Fruit fly (Drosophila melanogaster) whole organism, embryonic: ENCODE data around the gene Alms1a.

Experiments
- Aef1 ChIP-seq: fragments of 200-800 bp; sonication (Bioruptor generic); IDR thresholded peaks from 3 replicates; pipeline ENCODE4 v1.3.6; 2022; ENCODE audit warnings: missing biosample characterization, missing genetic modification characterization
- Atf3 ChIP-seq: fragments of 200-800 bp; sonication (Bioruptor generic); optimal IDR thresholded peaks from 3 replicates; lab custom pipeline; 2016; ENCODE audit warnings: missing biosample characterization, missing genetic modification characterization
- Blimp-1 ChIP-seq: fragments of 200-800 bp; sonication (Bioruptor generic); optimal IDR thresholded peaks from 3 replicates; lab custom pipeline; 2018; ENCODE audit warnings: missing biosample characterization, missing genetic modification characterization, mild to moderate bottlenecking, moderate library complexity, missing genetic modification reagents
- CG10209 ChIP-seq: fragments of 200-800 bp; sonication (Bioruptor generic); optimal IDR thresholded peaks from 3 replicates; lab custom pipeline; 2017; ENCODE audit warnings: missing biosample characterization, mild to moderate bottlenecking, missing genetic modification characterization, missing genetic modification reagents
- CG10543 ChIP-seq: fragments of 200-800 bp; sonication (Bioruptor generic); optimal IDR thresholded peaks from 3 replicates; lab custom pipeline; 2017; ENCODE audit warnings: missing biosample characterization, mild to moderate bottlenecking, missing genetic modification characterization, moderate library complexity
- CG10565 ChIP-seq: fragments of 200-800 bp; sonication (Bioruptor generic); optimal IDR thresholded peaks from 3 replicates; lab custom pipeline; 2016; ENCODE audit warnings: missing biosample characterization, mild to moderate bottlenecking, missing genetic modification characterization
- CG10959 ChIP-seq: fragments of 200-800 bp; sonication (Bioruptor generic); IDR thresholded peaks from 2 replicates; pipeline ENCODE4 v1.3.6; 2022; ENCODE audit warnings: missing biosample characterization, missing genetic modification characterization
- CG11093 ChIP-seq: fragments of 200-800 bp; sonication (Bioruptor generic); IDR thresholded peaks from 3 replicates; pipeline ENCODE4 v1.3.6; 2022; ENCODE audit warnings: missing biosample characterization, missing genetic modification characterization
- CG12659 ChIP-seq: fragments of 200-800 bp; sonication (Bioruptor generic); optimal IDR thresholded peaks from 3 replicates; lab custom pipeline; 2017; ENCODE audit warnings: mild to moderate bottlenecking, missing biosample characterization, missing genetic modification reagents, missing genetic modification characterization
- CG14441 ChIP-seq: fragments of 200-800 bp; sonication (Bioruptor generic); IDR thresholded peaks from 2 replicates; pipeline ENCODE4 v1.3.6; 2022; ENCODE audit warnings: missing biosample characterization, missing genetic modification characterization
- CG18476 ChIP-seq: fragments of 200-800 bp; sonication (Bioruptor generic); optimal IDR thresholded peaks from 2 replicates; lab custom pipeline; 2016; ENCODE audit warnings: missing biosample characterization, mild to moderate bottlenecking, missing genetic modification characterization
- CG18764 ChIP-seq: fragments of 200-800 bp; sonication (Bioruptor generic); optimal IDR thresholded peaks from 3 replicates; lab custom pipeline; 2016; ENCODE audit warnings: missing biosample characterization, missing genetic modification characterization
- CG2712 ChIP-seq: fragments of 200-800 bp; optimal IDR thresholded peaks from 3 replicates; lab custom pipeline; 2019; ENCODE audit warnings: missing biosample characterization, mild to moderate bottlenecking, missing genetic modification characterization, moderate library complexity
- CG3163 ChIP-seq: fragments of 200-800 bp; sonication (Bioruptor generic); optimal IDR thresholded peaks from 3 replicates; lab custom pipeline; 2016; ENCODE audit warnings: missing biosample characterization, missing genetic modification characterization
- CG3281 ChIP-seq: fragments of 200-800 bp; sonication (Bioruptor generic); optimal IDR thresholded peaks from 3 replicates; lab custom pipeline; 2017; ENCODE audit warnings: missing biosample characterization, mild to moderate bottlenecking, missing genetic modification characterization
- CG4707 ChIP-seq: fragments of 200-800 bp; sonication (Bioruptor generic); optimal IDR thresholded peaks from 2 replicates; lab custom pipeline; 2018; ENCODE audit warnings: missing biosample characterization, mild to moderate bottlenecking, missing genetic modification characterization, moderate library complexity
- CG6254 ChIP-seq: fragments of 200-800 bp; sonication (Bioruptor generic); optimal IDR thresholded peaks from 3 replicates; lab custom pipeline; 2017; ENCODE audit warnings: mild to moderate bottlenecking, missing biosample characterization, missing genetic modification reagents, missing genetic modification characterization
- CG8478 ChIP-seq: fragments of >200 bp; optimal IDR thresholded peaks from 2 replicates; lab custom pipeline; 2018
- CHES-1-like ChIP-seq: fragments of 200-800 bp; sonication (Bioruptor generic); optimal IDR thresholded peaks from 2 replicates; lab custom pipeline; 2016; ENCODE audit warnings: missing biosample characterization, missing genetic modification characterization
- CrebB ChIP-seq: fragments of 200-800 bp; sonication (Bioruptor generic); optimal IDR thresholded peaks from 3 replicates; lab custom pipeline; 2018; ENCODE audit warnings: missing biosample characterization, mild to moderate bottlenecking, missing genetic modification characterization
- Dfd ChIP-seq, 2 experiments: fragments of >200 bp; optimal IDR thresholded peaks; 2 replicates each; lab custom pipeline; 2017; ENCODE audit warnings: missing biosample characterization in 2 of 2, missing genetic modification characterization in 2 of 2
- Hr3 ChIP-seq: fragments of 200-800 bp; sonication (Bioruptor generic); optimal IDR thresholded peaks from 3 replicates; lab custom pipeline; 2016; ENCODE audit warnings: missing biosample characterization, missing genetic modification characterization
- MBD-R2 ChIP-seq: fragments of 200-800 bp; sonication (Bioruptor generic); IDR thresholded peaks from 2 replicates; pipeline ENCODE4 v1.3.6; 2022; ENCODE audit warnings: missing biosample characterization, missing genetic modification characterization
- Myb ChIP-seq: fragments of 200-800 bp; sonication (Bioruptor generic); optimal IDR thresholded peaks from 2 replicates; lab custom pipeline; 2016; ENCODE audit warnings: missing biosample characterization, missing genetic modification characterization
- Optix ChIP-seq: fragments of 200-800 bp; sonication (Bioruptor generic); IDR thresholded peaks from 3 replicates; pipeline ENCODE4 v1.3.6; 2022; ENCODE audit warnings: missing biosample characterization, missing genetic modification characterization
- Pdp1 ChIP-seq, 2 experiments: fragments of 200-800 bp; sonication (Bioruptor generic); optimal IDR thresholded peaks; 3 replicates each; lab custom pipeline; 2016; ENCODE audit warnings: missing biosample characterization in 2 of 2, missing genetic modification characterization in 2 of 2, mild to moderate bottlenecking in 1 of 2, moderate library complexity in 1 of 2
- Scr ChIP-seq: fragments of 200-800 bp; sonication (Bioruptor generic); IDR thresholded peaks from 2 replicates; pipeline ENCODE4 v1.3.6; 2022; ENCODE audit warnings: missing biosample characterization, missing genetic modification characterization; ENCODE audit not compliant: partially characterized antibody
- Sry-β ChIP-seq: fragments of 200-800 bp; sonication (Bioruptor generic); optimal IDR thresholded peaks from 2 replicates; lab custom pipeline; 2018; ENCODE audit warnings: missing biosample characterization, mild to moderate bottlenecking, missing genetic modification characterization, moderate library complexity
- YL-1 ChIP-seq: fragments of 200-800 bp; sonication (Bioruptor generic); optimal IDR thresholded peaks from 3 replicates; lab custom pipeline; 2017; ENCODE audit warnings: missing biosample characterization, mild to moderate bottlenecking, missing genetic modification characterization
- amos ChIP-seq: fragments of 200-800 bp; sonication (Bioruptor generic); IDR thresholded peaks from 2 replicates; pipeline ENCODE4 v1.3.6; 2022; ENCODE audit warnings: missing biosample characterization, missing genetic modification characterization; ENCODE audit not compliant: partially characterized antibody
- bab2 ChIP-seq: fragments of 200-800 bp; sonication (Bioruptor generic); optimal IDR thresholded peaks from 2 replicates; lab custom pipeline; 2016; ENCODE audit warnings: missing biosample characterization, missing genetic modification characterization
- btn ChIP-seq: fragments of 200-800 bp; sonication (Bioruptor generic); optimal IDR thresholded peaks from 2 replicates; lab custom pipeline; 2016; ENCODE audit warnings: missing biosample characterization, missing genetic modification characterization
- crol ChIP-seq: fragments of 200-800 bp; sonication (Bioruptor generic); IDR thresholded peaks from 2 replicates; pipeline ENCODE4 v1.3.6; 2022; ENCODE audit warnings: missing biosample characterization, missing genetic modification characterization
- eyg ChIP-seq: fragments of 200-800 bp; sonication (Bioruptor generic); optimal IDR thresholded peaks from 3 replicates; lab custom pipeline; 2016; ENCODE audit warnings: missing biosample characterization, missing genetic modification characterization
- gce ChIP-seq: fragments of 200-800 bp; sonication (Bioruptor generic); IDR thresholded peaks from 3 replicates; pipeline ENCODE4 v1.3.6; 2022; ENCODE audit warnings: missing biosample characterization, missing genetic modification characterization
- grau ChIP-seq: fragments of 200-800 bp; optimal IDR thresholded peaks from 3 replicates; lab custom pipeline; 2019; ENCODE audit warnings: missing biosample characterization, mild to moderate bottlenecking, missing genetic modification characterization, moderate library complexity
- inv ChIP-seq: fragments of 200-800 bp; sonication (Bioruptor generic); IDR thresholded peaks from 2 replicates; pipeline ENCODE4 v1.3.6; 2022; ENCODE audit warnings: missing biosample characterization, missing genetic modification characterization; ENCODE audit not compliant: partially characterized antibody
- luna ChIP-seq: fragments of 200-800 bp; sonication (Bioruptor generic); optimal IDR thresholded peaks from 2 replicates; lab custom pipeline; 2016; ENCODE audit warnings: missing biosample characterization, missing genetic modification characterization
- mam ChIP-seq: fragments of 200-800 bp; sonication (Bioruptor generic); optimal IDR thresholded peaks from 3 replicates; lab custom pipeline; 2016; ENCODE audit warnings: missing biosample characterization, missing genetic modification characterization
- nom ChIP-seq: fragments of 200-800 bp; sonication (Bioruptor generic); optimal IDR thresholded peaks from 2 replicates; lab custom pipeline; 2017; ENCODE audit warnings: missing biosample characterization, missing genetic modification characterization, mild to moderate bottlenecking, moderate library complexity, missing genetic modification reagents
- pnt ChIP-seq: fragments of 200-800 bp; sonication (Bioruptor generic); optimal IDR thresholded peaks from 3 replicates; lab custom pipeline; 2016; ENCODE audit warnings: missing biosample characterization, missing genetic modification characterization
- pros ChIP-seq: fragments of 200-800 bp; sonication (Bioruptor generic); optimal IDR thresholded peaks from 3 replicates; lab custom pipeline; 2019; ENCODE audit warnings: missing biosample characterization, mild to moderate bottlenecking, missing genetic modification characterization, moderate library complexity
- salm ChIP-seq: fragments of 200-800 bp; sonication (Bioruptor generic); optimal IDR thresholded peaks from 2 replicates; lab custom pipeline; 2018; ENCODE audit warnings: missing biosample characterization, mild to moderate bottlenecking, missing genetic modification characterization
- sens-2 ChIP-seq: fragments of 200-800 bp; sonication (Bioruptor generic); IDR thresholded peaks from 2 replicates; pipeline ENCODE4 v1.3.6; 2022; ENCODE audit warnings: missing biosample characterization, missing genetic modification characterization
- sim ChIP-seq: fragments of 200-800 bp; sonication (Bioruptor generic); IDR thresholded peaks from 2 replicates; pipeline ENCODE4 v1.3.6; 2022; ENCODE audit warnings: missing biosample characterization, missing genetic modification characterization
- slbo ChIP-seq: fragments of 200-800 bp; sonication (Bioruptor generic); IDR thresholded peaks from 2 replicates; pipeline ENCODE4 v1.3.6; 2022; ENCODE audit warnings: missing biosample characterization, missing genetic modification characterization
- sqz ChIP-seq: fragments of 200-800 bp; sonication (Bioruptor generic); optimal IDR thresholded peaks from 3 replicates; lab custom pipeline; 2018; ENCODE audit warnings: missing biosample characterization, mild to moderate bottlenecking, missing genetic modification characterization
- stc ChIP-seq: fragments of 200-800 bp; sonication (Bioruptor generic); IDR thresholded peaks from 2 replicates; pipeline ENCODE4 v1.3.6; 2022; ENCODE audit warnings: missing biosample characterization, missing genetic modification characterization
- tgo ChIP-seq: fragments of 200-800 bp; sonication (Bioruptor generic); IDR thresholded peaks from 3 replicates; pipeline ENCODE4 v1.3.6; 2022; ENCODE audit warnings: missing biosample characterization, missing genetic modification characterization
- vvl ChIP-seq: fragments of 200-800 bp; sonication (Bioruptor generic); IDR thresholded peaks from 2 replicates; pipeline ENCODE4 v1.3.6; 2022; ENCODE audit warnings: missing biosample characterization, missing genetic modification characterization

Gene Alms1a

dm6 chrX:4616865-4617669 is 18.7 kb downstream of the Alms1a start, which contains the start of gene peb (continued):
- TF ChIP-seq grau (tag; lab: Kevin White, UChicago) (peak; percentile 91), salm (tag; lab: Kevin White, UChicago) (no peak), CG10543 (GFP tag; lab: Kevin White, UChicago) (no peak), CG2712 (tag; lab: Kevin White, UChicago) (peak; percentile 59), inv (GFP tag; lab: Robert Waterston, UW) (no peak), Sry-β (GFP tag; lab: Kevin White, UChicago) (no peak), Blimp-1 (GFP tag; lab: Kevin White, UChicago) (peak; percentile 31), amos (GFP tag; lab: Robert Waterston, UW) (no peak), sqz (GFP tag; lab: Kevin White, UChicago) (peak; percentile 95), CHES-1-like (GFP tag; lab: Kevin White, UChicago) (no peak), sim (GFP tag; lab: Robert Waterston, UW) (no peak), bab2 (GFP tag; lab: Kevin White, UChicago) (peak; percentile 74), CG18476 (no peak), Aef1 (no peak), CG4707 (GFP tag; lab: Kevin White, UChicago) (no peak), CG3163 (GFP tag; lab: Kevin White, UChicago) (no peak), CrebB (tag; lab: Kevin White, UChicago) (no peak), pnt (GFP tag; lab: Kevin White, UChicago) (peak; percentile 76), Myb (GFP tag; lab: Kevin White, UChicago) (no peak), mam (GFP tag; lab: Kevin White, UChicago) (peak; percentile 22), YL-1 (GFP tag; lab: Kevin White, UChicago) (no peak), sens-2 (GFP tag; lab: Robert Waterston, UW) (no peak), luna (GFP tag; lab: Kevin White, UChicago) (no peak), btn (GFP tag; lab: Kevin White, UChicago) (peak; percentile 0), nom (GFP tag; lab: Kevin White, UChicago) (peak; percentile 42), MBD-R2 (GFP tag; lab: Robert Waterston, UW) (no peak), stc (GFP tag; lab: Robert Waterston, UW) (no peak), Optix (no peak; the same call in 2 of the 3 replicates), pros (GFP tag; lab: Kevin White, UChicago) (peak; percentile 92), CG10959 (GFP tag; lab: Robert Waterston, UW) (peak; percentile 54), Dfd (GFP tag; optimal IDR thresholded peaks at IDR 0.05; lab: Kevin White, UChicago) (no peak), CG12659 (GFP tag; lab: Kevin White, UChicago) (no peak), gce (GFP tag; lab: Robert Waterston, UW) (peak; percentile 13; the same call in 1 of the 3 replicates), Scr (GFP tag; lab: Robert Waterston, UW) (0 out of 2 replicates have a peak, but pooled peaks have one; percentile 22), crol (GFP tag; lab: Robert Waterston, UW) (no peak), eyg (GFP tag; lab: Kevin White, UChicago) (no peak), CG3281 (GFP tag; lab: Kevin White, UChicago) (no peak), CG10209 (GFP tag; lab: Kevin White, UChicago) (peak; percentile 33), CG14441 (no peak), Atf3 (GFP tag; lab: Kevin White, UChicago) (peak; percentile 4), CG6254 (GFP tag; lab: Kevin White, UChicago) (peak; percentile 47), CG8478 (lab: Kevin White, UChicago) (no peak), slbo (GFP tag; lab: Robert Waterston, UW) (no peak), CG18764 (GFP tag; lab: Kevin White, UChicago) (no peak), Pdp1 (GFP tag; optimal IDR thresholded peaks at IDR 0.05; lab: Kevin White, UChicago) (peak; percentile 65 to 73), CG11093 (GFP tag; lab: Robert Waterston, UW) (peak; percentile 49; the same call in 1 of the 3 replicates), CG10565 (GFP tag; lab: Kevin White, UChicago) (no peak), tgo (GFP tag; lab: Robert Waterston, UW) (peak; percentile 32; the same call in 1 of the 3 replicates), vvl (no peak; the same call in 1 of the 2 replicates), Hr3 (GFP tag; lab: Kevin White, UChicago) (peak; percentile 38)
